Fruit fly (Drosophila melanogaster) whole organism, embryonic: ENCODE data around the gene CG34454.

Experiments used
- CG16813 ChIP-seq: fragments of 200-800 bp; sonication (Bioruptor generic); IDR thresholded peaks from 3 replicates; pipeline ENCODE4 v1.3.6; 2022; ENCODE audit warnings: missing biosample characterization, missing genetic modification characterization; ENCODE audit not compliant: partially characterized antibody
- Dbx ChIP-seq: fragments of 200-800 bp; sonication (Bioruptor generic); IDR thresholded peaks from 3 replicates; pipeline ENCODE4 v1.3.6; 2022; ENCODE audit warnings: missing biosample characterization, missing genetic modification characterization
- HLH3B ChIP-seq: fragments of 200-800 bp; sonication (Bioruptor generic); IDR thresholded peaks from 2 replicates; pipeline ENCODE4 v1.3.6; 2022; ENCODE audit warnings: missing biosample characterization, missing genetic modification characterization
- Lhr ChIP-seq: fragments of 200-800 bp; sonication (Bioruptor generic); optimal IDR thresholded peaks from 3 replicates; lab custom pipeline; 2017; ENCODE audit warnings: mild to moderate bottlenecking, missing biosample characterization, missing genetic modification reagents, missing genetic modification characterization
- nmo ChIP-seq: fragments of 200-800 bp; sonication (Bioruptor generic); optimal IDR thresholded peaks from 2 replicates; lab custom pipeline; 2018; ENCODE audit warnings: missing biosample characterization, mild to moderate bottlenecking, missing genetic modification characterization, moderate library complexity

DNA sequence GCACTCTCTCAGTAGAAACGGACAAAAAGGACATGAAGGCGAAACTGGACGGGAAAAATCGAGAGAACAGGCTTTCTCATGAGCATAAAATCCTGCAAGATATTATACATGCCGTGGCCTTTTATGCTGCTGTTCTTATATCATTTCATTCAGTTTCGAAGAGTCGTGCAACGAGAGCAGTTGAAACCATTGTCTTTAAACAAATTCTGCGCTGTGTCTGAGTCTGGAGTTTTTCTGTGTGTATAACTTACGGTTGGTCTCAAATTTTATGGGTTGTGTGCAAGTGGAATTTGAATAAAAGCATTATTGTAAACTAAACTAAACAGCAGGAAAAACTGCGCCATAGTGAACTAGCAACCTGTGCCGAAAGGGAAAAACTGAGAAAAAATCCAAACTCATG lies 35.5 kb upstream of the CG34454 start:
- TF ChIP-seq HLH3B (no peak), nmo (GFP tag; lab: Kevin White, UChicago) (no peak), Lhr (GFP tag; lab: Kevin White, UChicago) (no peak), Dbx (GFP tag; lab: Robert Waterston, UW) (no peak), CG16813 (no peak)
